Fruit fly (Drosophila melanogaster): ENCODE results near the gene Icmt.
A peak's percentile ranks its signal among the peaks of the same experiment; 100 is the strongest.

Icmt gene

DNA sequence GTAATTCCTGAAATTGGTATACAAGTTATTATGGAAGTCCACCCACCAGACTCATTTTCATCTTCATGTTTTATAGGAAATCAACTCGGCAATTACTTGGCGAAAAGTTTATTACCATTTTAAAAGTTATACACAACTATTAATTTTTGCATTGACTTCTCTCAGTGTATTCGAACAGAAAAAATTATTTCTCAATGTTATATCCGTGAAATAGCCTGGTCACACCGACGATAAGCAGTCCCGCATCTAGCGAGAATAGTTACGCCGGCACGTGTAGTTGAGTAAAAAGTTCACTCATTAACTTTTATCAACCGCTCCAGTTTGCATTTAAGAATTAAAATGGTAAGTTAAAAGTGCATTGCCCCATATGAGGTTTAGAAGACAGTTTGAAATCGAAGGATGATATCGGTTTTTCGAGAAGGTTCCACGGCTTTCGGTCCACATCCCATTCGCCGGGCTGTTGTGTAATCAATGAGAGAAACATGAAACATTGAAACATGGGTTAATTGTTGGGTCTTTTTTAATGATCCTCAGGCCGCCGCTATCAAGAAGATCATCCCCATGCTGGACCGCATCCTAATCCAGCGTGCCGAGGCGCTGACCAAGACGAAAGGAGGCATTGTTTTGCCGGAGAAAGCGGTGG lies 2.1 kb upstream of the Icmt start, which contains the start of gene CG11267 (continued):
- TF ChIP-seq HHEX (GFP tag; optimal IDR thresholded peaks at IDR 0.05), result peak; percentile 87
- TF ChIP-seq Usf (GFP tag; optimal IDR thresholded peaks at IDR 0.05), result peak; percentile 48
- TF ChIP-seq lilli (GFP tag; optimal IDR thresholded peaks at IDR 0.05), result peak; percentile 85
- TF ChIP-seq fd64A (GFP tag; optimal IDR thresholded peaks at IDR 0.05), result no peak
- no peak for TF ChIP-seq Dfd (GFP tag; optimal IDR thresholded peaks at IDR 0.05)
- TF ChIP-seq gsb (GFP tag; IDR thresholded peaks at IDR 0.05), result peak; percentile 82
- TF ChIP-seq run (tag; optimal IDR thresholded peaks at IDR 0.05), result peak; percentile 43
- TF ChIP-seq sug (tag; optimal IDR thresholded peaks at IDR 0.05), result peak; percentile 91
- TF ChIP-seq CG7928 (GFP tag; optimal IDR thresholded peaks at IDR 0.05), result peak; percentile 58
- peak; percentile 93 for TF ChIP-seq Atf6 (GFP tag; IDR thresholded peaks at IDR 0.05)
- peak; percentile 71 for TF ChIP-seq NK7.1 (GFP tag; optimal IDR thresholded peaks at IDR 0.05)
- peak; percentile 27 for TF ChIP-seq disco-r (GFP tag; optimal IDR thresholded peaks at IDR 0.05)
- TF ChIP-seq CG10366 (GFP tag; IDR thresholded peaks at IDR 0.05), result peak; percentile 87
- peak; percentile 59 for TF ChIP-seq CG30431 (GFP tag; optimal IDR thresholded peaks at IDR 0.05)
- TF ChIP-seq CG13775 (GFP tag; optimal IDR thresholded peaks at IDR 0.05), result peak; percentile 69
- TF ChIP-seq unc-4 (GFP tag; IDR thresholded peaks at IDR 0.05; ENCODE audit: partially characterized antibody), result no peak
- TF ChIP-seq amos (GFP tag; IDR thresholded peaks at IDR 0.05; ENCODE audit: partially characterized antibody), result no peak
- TF ChIP-seq Ets65A (GFP tag), result peak; percentile 98
- TF ChIP-seq CG3163 (GFP tag; optimal IDR thresholded peaks at IDR 0.05), result peak; percentile 12
- no peak for TF ChIP-seq ato (GFP tag; IDR thresholded peaks at IDR 0.05; ENCODE audit: partially characterized antibody)
- TF ChIP-seq Mes4 (GFP tag; optimal IDR thresholded peaks at IDR 0.05), result peak; percentile 51
- TF ChIP-seq CG4404 (GFP tag; IDR thresholded peaks at IDR 0.05), result peak; percentile 70
- peak; percentile 86 for TF ChIP-seq Sox100B (GFP tag; optimal IDR thresholded peaks at IDR 0.05)
- no peak for TF ChIP-seq CG3065 (GFP tag; optimal IDR thresholded peaks at IDR 0.05)
- peak; percentile 78 for TF ChIP-seq schlank (tag; optimal IDR thresholded peaks at IDR 0.05)
- peak; percentile 96 for TF ChIP-seq CG9932 (GFP tag; IDR thresholded peaks at IDR 0.05)
- peak; percentile 86 for TF ChIP-seq CG1233 (GFP tag; optimal IDR thresholded peaks at IDR 0.05)
- TF ChIP-seq CG16863 (GFP tag; optimal IDR thresholded peaks at IDR 0.05), result peak; percentile 33
- peak; percentile 53; the same call in 1 of the 3 replicates for TF ChIP-seq zen2 (GFP tag; IDR thresholded peaks at IDR 0.05; ENCODE audit: partially characterized antibody)
- peak; percentile 72 for TF ChIP-seq CG18476 (GFP tag; optimal IDR thresholded peaks at IDR 0.05)
- TF ChIP-seq CG2875 (GFP tag; optimal IDR thresholded peaks at IDR 0.05), result peak; percentile 48
- TF ChIP-seq dmrt11E (tag; optimal IDR thresholded peaks at IDR 0.05), result peak; percentile 62
- TF ChIP-seq bowl (GFP tag; IDR thresholded peaks at IDR 0.05), result peak; percentile 84
- peak; percentile 34 for TF ChIP-seq btn (GFP tag; optimal IDR thresholded peaks at IDR 0.05)
- no peak for TF ChIP-seq Elba2 (GFP tag; optimal IDR thresholded peaks at IDR 0.05)
- TF ChIP-seq CG9797 (GFP tag; optimal IDR thresholded peaks at IDR 0.05), result peak; percentile 36
- peak; percentile 12 for TF ChIP-seq Hmx (GFP tag; optimal IDR thresholded peaks at IDR 0.05)
- TF ChIP-seq wor (GFP tag; IDR thresholded peaks at IDR 0.05), result peak; percentile 51; the same call in 1 of the 2 replicates
- peak; percentile 88 for TF ChIP-seq CG30403 (GFP tag; optimal IDR thresholded peaks at IDR 0.05)
- peak; percentile 95 for TF ChIP-seq CG14014 (GFP tag; IDR thresholded peaks at IDR 0.05)
- peak; percentile 88 for TF ChIP-seq tap (tag; optimal IDR thresholded peaks at IDR 0.05)
- TF ChIP-seq nau (GFP tag; optimal IDR thresholded peaks at IDR 0.05), result peak; percentile 44
- peak; percentile 94 for TF ChIP-seq NFAT (GFP tag; IDR thresholded peaks at IDR 0.05)
- TF ChIP-seq CG12236 (GFP tag; optimal IDR thresholded peaks at IDR 0.05), result no peak
- TF ChIP-seq CG11695 (GFP tag; IDR thresholded peaks at IDR 0.05), result peak; percentile 86
- TF ChIP-seq al (GFP tag; IDR thresholded peaks at IDR 0.05), result peak; percentile 90
- peak; percentile 91 for TF ChIP-seq ranshi (GFP tag; IDR thresholded peaks at IDR 0.05)
- TF ChIP-seq otp (GFP tag; IDR thresholded peaks at IDR 0.05), result peak; percentile 94
- peak; percentile 67 for TF ChIP-seq pum (GFP tag; optimal IDR thresholded peaks at IDR 0.05)
- TF ChIP-seq CG5180 (GFP tag; optimal IDR thresholded peaks at IDR 0.05), result peak; percentile 71

Data from whole organism, embryonic.